Fruit fly (Drosophila melanogaster): ENCODE results near the gene Coq8.
A peak's percentile ranks its signal among the peaks of the same experiment; 100 is the strongest.

Gene Coq8

DNA sequence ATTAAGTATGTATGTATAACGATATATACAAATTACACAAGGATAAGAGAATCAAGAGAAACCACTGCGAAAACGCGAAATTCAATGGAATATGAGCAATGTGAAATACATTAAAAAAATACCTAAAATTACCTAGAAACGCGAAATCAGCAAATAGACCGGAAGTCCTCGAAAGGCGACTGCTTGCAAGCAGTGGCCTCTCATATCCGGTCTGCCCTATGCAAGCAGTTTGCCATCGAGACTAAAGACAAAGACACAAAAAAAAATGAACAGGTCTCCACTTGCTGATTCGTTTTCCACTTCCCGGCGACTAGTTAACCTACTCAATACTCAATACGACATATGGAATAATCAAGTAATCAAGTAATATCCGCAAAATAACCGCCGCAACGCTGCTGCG lies 46.8 kb upstream of the Coq8 start (continued):
- no peak for TF ChIP-seq usp (GFP tag; optimal IDR thresholded peaks at IDR 0.05)
- TF ChIP-seq lilli (GFP tag; optimal IDR thresholded peaks at IDR 0.05) = no peak
- TF ChIP-seq jigr1 (GFP tag; IDR thresholded peaks at IDR 0.05) = no peak
- TF ChIP-seq mld (GFP tag; IDR thresholded peaks at IDR 0.05; ENCODE audit: partially characterized antibody) = no peak
- no peak for TF ChIP-seq H2.0 (GFP tag; IDR thresholded peaks at IDR 0.05)
- TF ChIP-seq CG11398 (GFP tag; optimal IDR thresholded peaks at IDR 0.05) = no peak
- peak; percentile 3 for TF ChIP-seq CG8359 (GFP tag; optimal IDR thresholded peaks at IDR 0.05; ENCODE audit: borderline replicate concordance)
- TF ChIP-seq da (GFP tag; optimal IDR thresholded peaks at IDR 0.05) = no peak
- no peak for TF ChIP-seq CG42726 (GFP tag; IDR thresholded peaks at IDR 0.05; ENCODE audit: partially characterized antibody)
- TF ChIP-seq inv (GFP tag; IDR thresholded peaks at IDR 0.05; ENCODE audit: partially characterized antibody) = no peak
- no peak for TF ChIP-seq unc-4 (GFP tag; IDR thresholded peaks at IDR 0.05; ENCODE audit: partially characterized antibody)
- TF ChIP-seq az2 (GFP tag; optimal IDR thresholded peaks at IDR 0.05) = no peak
- no peak for TF ChIP-seq kay (GFP tag; optimal IDR thresholded peaks at IDR 0.05)
- no peak for TF ChIP-seq ind (GFP tag; optimal IDR thresholded peaks at IDR 0.05)
- no peak for TF ChIP-seq croc (GFP tag; conservative IDR thresholded peaks at IDR 0.05)
- TF ChIP-seq CG8388 (GFP tag; optimal IDR thresholded peaks at IDR 0.05) = peak; percentile 4
- TF ChIP-seq CG13123 (GFP tag; optimal IDR thresholded peaks at IDR 0.05) = no peak
- TF ChIP-seq Ravus (GFP tag; IDR thresholded peaks at IDR 0.05) = no peak
- peak; percentile 37 for TF ChIP-seq pfk (GFP tag; optimal IDR thresholded peaks at IDR 0.05)
- peak; percentile 29 for TF ChIP-seq Meics (GFP tag; optimal IDR thresholded peaks at IDR 0.05)
- TF ChIP-seq tio (GFP tag; optimal IDR thresholded peaks at IDR 0.05) = no peak
- TF ChIP-seq cad (GFP tag; optimal IDR thresholded peaks at IDR 0.05) = no peak
- no peak for TF ChIP-seq maf-S (GFP tag; optimal IDR thresholded peaks at IDR 0.05)
- no peak for TF ChIP-seq nom (GFP tag; optimal IDR thresholded peaks at IDR 0.05)
- no peak for TF ChIP-seq dysf (GFP tag; IDR thresholded peaks at IDR 0.05)
- TF ChIP-seq CG5953 (GFP tag; IDR thresholded peaks at IDR 0.05) = no peak
- peak; percentile 34 for TF ChIP-seq CG13296 (GFP tag; optimal IDR thresholded peaks at IDR 0.05)
- no peak for TF ChIP-seq Ada2b (GFP tag; IDR thresholded peaks at IDR 0.05)
- TF ChIP-seq CG10462 (GFP tag; optimal IDR thresholded peaks at IDR 0.05) = no peak
- TF ChIP-seq BEAF-32 (GFP tag; optimal IDR thresholded peaks at IDR 0.05) = no peak
- peak; percentile 67 for TF ChIP-seq CG1233 (GFP tag; optimal IDR thresholded peaks at IDR 0.05)
- TF ChIP-seq Xbp1 (GFP tag; optimal IDR thresholded peaks at IDR 0.05) = no peak
- peak; percentile 5 for TF ChIP-seq CG9437 (GFP tag; optimal IDR thresholded peaks at IDR 0.05)
- no peak for TF ChIP-seq CG13287 (GFP tag; IDR thresholded peaks at IDR 0.05; ENCODE audit: partially characterized antibody)
- no peak for TF ChIP-seq H15 (GFP tag; IDR thresholded peaks at IDR 0.05)
- TF ChIP-seq twi (tag; optimal IDR thresholded peaks at IDR 0.05) = no peak
- peak; percentile 51 for TF ChIP-seq caup (GFP tag; optimal IDR thresholded peaks at IDR 0.05; ENCODE audit: severe bottlenecking)
- no peak for TF ChIP-seq CG2129 (GFP tag; IDR thresholded peaks at IDR 0.05; ENCODE audit: partially characterized antibody)
- no peak for TF ChIP-seq CG7556 (GFP tag; optimal IDR thresholded peaks at IDR 0.05)
- TF ChIP-seq sug (tag; optimal IDR thresholded peaks at IDR 0.05) = no peak
- no peak for TF ChIP-seq dan (GFP tag; IDR thresholded peaks at IDR 0.05)
- no peak for TF ChIP-seq CG8089 (GFP tag; optimal IDR thresholded peaks at IDR 0.05)
- TF ChIP-seq Doc2 (GFP tag; IDR thresholded peaks at IDR 0.05) = no peak
- no peak for TF ChIP-seq BtbVII (GFP tag; optimal IDR thresholded peaks at IDR 0.05)
- no peak for TF ChIP-seq wdn (GFP tag; IDR thresholded peaks at IDR 0.05)
- peak; percentile 4 for TF ChIP-seq CG17568 (GFP tag; optimal IDR thresholded peaks at IDR 0.05)
- no peak for TF ChIP-seq CG3407 (GFP tag; optimal IDR thresholded peaks at IDR 0.05)
- TF ChIP-seq kah (GFP tag; optimal IDR thresholded peaks at IDR 0.05) = peak; percentile 5
- no peak for TF ChIP-seq vfl (GFP tag; optimal IDR thresholded peaks at IDR 0.05)
- no peak for TF ChIP-seq Bgb (GFP tag; IDR thresholded peaks at IDR 0.05; ENCODE audit: partially characterized antibody)
- no peak for TF ChIP-seq oc (tag; optimal IDR thresholded peaks at IDR 0.05)

Data from whole organism, embryonic.